Worm (Caenorhabditis elegans): ENCODE data around the gene ZK829.1.

Gene ZK829.1

DNA sequence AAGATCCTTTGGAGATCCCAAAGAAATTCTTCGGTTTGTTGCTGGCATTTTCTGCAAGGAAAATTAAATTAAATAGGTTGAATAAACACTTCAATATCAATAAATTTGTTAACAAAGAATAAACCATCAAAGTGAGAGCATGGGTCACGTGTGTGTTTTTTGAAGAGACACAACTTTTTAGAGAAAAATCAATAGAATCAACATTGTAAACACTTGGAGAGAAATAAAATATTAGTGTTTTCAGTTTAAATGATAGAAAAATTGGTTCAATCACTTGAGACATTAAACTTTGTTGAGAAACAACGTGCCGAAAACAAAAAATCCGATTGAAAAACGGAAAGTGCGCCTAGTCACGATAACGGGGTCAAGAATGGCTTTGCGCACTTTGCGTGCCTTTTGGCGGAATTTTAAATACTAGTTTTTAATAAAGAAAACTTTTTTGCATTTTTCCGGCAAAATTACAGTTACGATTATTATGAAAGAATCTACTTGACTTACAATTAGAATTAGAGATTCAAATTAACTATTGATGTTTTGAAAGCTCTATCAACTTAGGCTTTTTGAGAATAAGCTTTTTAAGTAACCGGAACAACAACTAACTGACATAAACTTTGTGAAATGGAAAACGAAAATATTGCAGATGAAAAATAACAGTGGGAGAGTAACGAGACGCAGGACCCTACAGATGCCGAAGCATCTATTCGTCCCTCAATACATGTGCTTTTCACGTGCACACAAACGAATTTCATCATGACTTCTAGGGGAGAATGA, 19.5 kb upstream of the ZK829.1 start, which contains the start of gene ZK829.7 (continued):
- TF ChIP-seq unc-39 (tag; optimal IDR thresholded peaks at IDR 0.05) (no peak), lin-11 (tag; optimal IDR thresholded peaks at IDR 0.05) (no peak), nhr-237 (tag; optimal IDR thresholded peaks at IDR 0.05) (peak; percentile 65), F13H6.1 (tag; optimal IDR thresholded peaks at IDR 0.05) (peak; percentile 68), peb-1 (tag; optimal IDR thresholded peaks at IDR 0.05) (no peak), nhr-77 (tag; optimal IDR thresholded peaks at IDR 0.05) (peak; percentile 20), ztf-11 (tag; optimal IDR thresholded peaks at IDR 0.05) (no peak), fos-1 (tag; optimal IDR thresholded peaks at IDR 0.05) (peak; percentile 15), ztf-4 (tag; optimal IDR thresholded peaks at IDR 0.05) (no peak), alr-1 (tag; optimal IDR thresholded peaks at IDR 0.05) (no peak), ZK546.5 (tag; optimal IDR thresholded peaks at IDR 0.05) (peak; percentile 48), gmeb-1 (tag; optimal IDR thresholded peaks at IDR 0.05) (peak; percentile 98), elt-3 (tag; optimal IDR thresholded peaks at IDR 0.05) (no peak), C34F6.9 (tag; optimal IDR thresholded peaks at IDR 0.05) (peak; percentile 73), lin-39 (tag; optimal IDR thresholded peaks at IDR 0.05) (no peak), ztf-1 (GFP tag; conservative IDR thresholded peaks at IDR 0.05) (no peak), elt-1 (tag; optimal IDR thresholded peaks at IDR 0.05) (no peak), nhr-21 (tag; optimal IDR thresholded peaks at IDR 0.05) (peak; percentile 52), nhr-23 (tag; optimal IDR thresholded peaks at IDR 0.05) (no peak), nhr-11 (tag; optimal IDR thresholded peaks at IDR 0.05) (no peak), aly-2 (tag; optimal IDR thresholded peaks at IDR 0.05) (no peak), mab-5 (tag; optimal IDR thresholded peaks at IDR 0.05) (peak; percentile 30)

DNA sequence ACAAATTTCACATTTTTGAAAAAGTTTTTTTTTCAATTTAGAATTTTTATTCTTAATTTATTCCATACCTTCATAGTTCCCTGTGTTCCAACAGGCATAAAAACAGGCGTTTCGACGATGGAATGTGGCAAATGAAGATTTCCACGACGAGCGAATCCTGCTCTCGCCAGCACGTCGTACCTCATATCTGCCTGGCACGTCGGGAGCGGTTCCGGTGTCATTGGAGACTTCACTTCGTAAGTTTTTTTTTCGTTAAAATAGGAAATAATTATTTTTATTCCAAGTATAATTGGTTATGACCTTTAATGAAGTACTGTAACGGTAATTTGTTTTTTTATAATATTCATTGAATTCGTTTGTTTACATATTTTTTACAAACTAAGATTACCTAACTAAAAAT, 17.4 kb upstream of the ZK829.1 start, which contains the start of gene tgt-1:
Gene tgt-1 (minus strand): TSS at position 232 of the 400 bp plus-strand sequence.
- peak; percentile 9 for TF ChIP-seq nhr-25 (tag; optimal IDR thresholded peaks at IDR 0.05)
- no peak for TF ChIP-seq mab-5 (tag; optimal IDR thresholded peaks at IDR 0.05)
- no peak for TF ChIP-seq ztf-4 (tag; optimal IDR thresholded peaks at IDR 0.05)
- no peak for TF ChIP-seq alr-1 (tag; optimal IDR thresholded peaks at IDR 0.05)

- TF ChIP-seq ztf-1 (GFP tag; conservative IDR thresholded peaks at IDR 0.05) (no peak), elt-1 (tag; optimal IDR thresholded peaks at IDR 0.05) (no peak), lin-39 (tag; optimal IDR thresholded peaks at IDR 0.05) (no peak), zag-1 (tag; optimal IDR thresholded peaks at IDR 0.05) (no peak), C34F6.9 (tag; optimal IDR thresholded peaks at IDR 0.05) (peak; percentile 24), nhr-237 (tag; optimal IDR thresholded peaks at IDR 0.05) (no peak), crh-2 (tag; optimal IDR thresholded peaks at IDR 0.05) (peak; percentile 30), nhr-6 (tag; optimal IDR thresholded peaks at IDR 0.05) (peak; percentile 17), unc-62 (GFP tag; optimal IDR thresholded peaks at IDR 0.05) (no peak), F13H6.1 (tag; optimal IDR thresholded peaks at IDR 0.05) (peak; percentile 45), mdl-1 (tag; optimal IDR thresholded peaks at IDR 0.05) (peak in 1 of 2 experiments; percentile 57), sma-9 (GFP tag; optimal IDR thresholded peaks at IDR 0.05) (peak; percentile 45), sma-9 (tag; optimal IDR thresholded peaks at IDR 0.05) (no peak), nhr-129 (tag; optimal IDR thresholded peaks at IDR 0.05) (peak; percentile 69), nhr-77 (tag; optimal IDR thresholded peaks at IDR 0.05) (no peak)
Measured at ce11 chrIV:11957074-11957473, 14.9 kb upstream of the ZK829.1 start.

DNA sequence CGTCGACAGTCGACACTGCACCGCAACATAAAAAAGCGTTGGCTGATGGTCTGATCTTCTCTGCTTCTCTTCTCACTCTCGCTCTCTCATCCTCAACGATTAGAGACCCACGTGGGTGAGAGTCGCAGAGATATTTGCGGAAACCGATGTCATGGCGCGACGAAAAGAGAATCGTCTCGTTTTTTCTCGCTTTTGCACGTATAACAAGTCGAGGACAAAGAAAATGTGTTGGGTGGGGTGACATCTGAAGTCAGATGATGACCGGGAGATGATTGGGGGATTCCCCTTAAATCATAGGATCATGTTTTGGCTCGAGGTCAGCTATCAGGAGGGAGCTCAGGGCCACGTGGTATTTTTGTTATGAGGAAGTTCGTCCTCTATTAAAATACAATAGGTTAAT, 14.2 kb upstream of the ZK829.1 start:
- TF ChIP-seq nhr-11 (tag; optimal IDR thresholded peaks at IDR 0.05) (no peak), sem-4 (tag; optimal IDR thresholded peaks at IDR 0.05) (peak; percentile 92), dmd-4 (tag; optimal IDR thresholded peaks at IDR 0.05) (no peak), fos-1 (tag; optimal IDR thresholded peaks at IDR 0.05) (peak; percentile 86), C34F6.9 (tag; optimal IDR thresholded peaks at IDR 0.05) (peak; percentile 86), unc-62 (GFP tag; optimal IDR thresholded peaks at IDR 0.05) (no peak), aly-2 (tag; optimal IDR thresholded peaks at IDR 0.05) (no peak), nhr-237 (tag; optimal IDR thresholded peaks at IDR 0.05) (no peak), unc-39 (tag; optimal IDR thresholded peaks at IDR 0.05) (no peak), gmeb-1 (tag; optimal IDR thresholded peaks at IDR 0.05) (peak; percentile 83), mab-5 (tag; optimal IDR thresholded peaks at IDR 0.05) (peak; percentile 74), lin-39 (tag; optimal IDR thresholded peaks at IDR 0.05) (no peak), nhr-21 (tag; optimal IDR thresholded peaks at IDR 0.05) (peak; percentile 97), mdl-1 (tag; optimal IDR thresholded peaks at IDR 0.05) (peak; percentile 99 to 100), ceh-82 (tag; optimal IDR thresholded peaks at IDR 0.05) (no peak), nhr-25 (tag; optimal IDR thresholded peaks at IDR 0.05) (peak; percentile 98), zag-1 (tag; optimal IDR thresholded peaks at IDR 0.05) (no peak), ztf-4 (tag; optimal IDR thresholded peaks at IDR 0.05) (peak; percentile 93), ama-1 (optimal IDR thresholded peaks at IDR 0.05) (peak; percentile 37), Y55F3AM.14 (GFP tag; optimal IDR thresholded peaks at IDR 0.05) (peak; percentile 67), snpc-4 (tag; optimal IDR thresholded peaks at IDR 0.05) (peak; percentile 24), lsy-2 (tag; optimal IDR thresholded peaks at IDR 0.05) (peak in 1 of 2 experiments; percentile 82), nhr-77 (tag; optimal IDR thresholded peaks at IDR 0.05) (peak; percentile 59), nhr-12 (tag; optimal IDR thresholded peaks at IDR 0.05) (no peak), egl-27 (tag; optimal IDR thresholded peaks at IDR 0.05) (peak; percentile 78), sma-9 (GFP tag; optimal IDR thresholded peaks at IDR 0.05) (peak; percentile 100), sma-9 (tag; optimal IDR thresholded peaks at IDR 0.05) (peak; percentile 17), ceh-16 (tag; optimal IDR thresholded peaks at IDR 0.05) (no peak), F13H6.1 (tag; optimal IDR thresholded peaks at IDR 0.05) (peak; percentile 96), mbf-1 (tag; optimal IDR thresholded peaks at IDR 0.05) (no peak), nhr-10 (tag; optimal IDR thresholded peaks at IDR 0.05) (no peak), elt-1 (tag; optimal IDR thresholded peaks at IDR 0.05) (no peak), elt-3 (tag; optimal IDR thresholded peaks at IDR 0.05) (no peak)
